Fruit fly (Drosophila melanogaster) whole organism, embryonic: ENCODE data around the gene CG14229.

Experiments
- Antp ChIP-seq: fragments of 200-800 bp; sonication (Bioruptor generic); optimal IDR thresholded peaks from 3 replicates; lab custom pipeline; 2016; ENCODE audit warnings: missing biosample characterization, missing genetic modification characterization
- Atf6 ChIP-seq: fragments of 200-800 bp; sonication (Bioruptor generic); IDR thresholded peaks from 2 replicates; pipeline ENCODE4 v1.3.6; 2022; ENCODE audit warnings: missing biosample characterization, missing genetic modification characterization
- B-H2 ChIP-seq: fragments of 200-800 bp; sonication (Bioruptor generic); optimal IDR thresholded peaks from 2 replicates; lab custom pipeline; 2018; ENCODE audit warnings: missing biosample characterization, mild to moderate bottlenecking, missing genetic modification characterization
- CG10565 ChIP-seq: fragments of 200-800 bp; sonication (Bioruptor generic); optimal IDR thresholded peaks from 3 replicates; lab custom pipeline; 2016; ENCODE audit warnings: missing biosample characterization, mild to moderate bottlenecking, missing genetic modification characterization
- CG12219 ChIP-seq: fragments of 200-800 bp; sonication (Bioruptor generic); optimal IDR thresholded peaks from 3 replicates; lab custom pipeline; 2018; ENCODE audit warnings: missing biosample characterization, mild to moderate bottlenecking, missing genetic modification characterization
- CG12391 ChIP-seq: fragments of 200-800 bp; sonication (Bioruptor generic); optimal IDR thresholded peaks from 3 replicates; lab custom pipeline; 2018; ENCODE audit warnings: missing biosample characterization, mild to moderate bottlenecking, missing genetic modification characterization, moderate library complexity
- CG17359 ChIP-seq: fragments of 200-800 bp; sonication (Bioruptor generic); optimal IDR thresholded peaks from 3 replicates; lab custom pipeline; 2018; ENCODE audit warnings: missing biosample characterization, mild to moderate bottlenecking, missing genetic modification characterization, moderate library complexity
- CG1792 ChIP-seq: fragments of 200-800 bp; sonication (Bioruptor generic); optimal IDR thresholded peaks from 2 replicates; lab custom pipeline; 2016; ENCODE audit warnings: missing biosample characterization, missing genetic modification characterization
- CG18619 ChIP-seq: fragments of 200-800 bp; sonication (Bioruptor generic); optimal IDR thresholded peaks from 3 replicates; lab custom pipeline; 2017; ENCODE audit warnings: missing biosample characterization, mild to moderate bottlenecking, missing genetic modification characterization
- CG30403 ChIP-seq: fragments of 200-800 bp; sonication (Bioruptor generic); optimal IDR thresholded peaks from 3 replicates; lab custom pipeline; 2016; ENCODE audit warnings: missing biosample characterization, missing genetic modification characterization
- CG3281 ChIP-seq: fragments of 200-800 bp; sonication (Bioruptor generic); optimal IDR thresholded peaks from 3 replicates; lab custom pipeline; 2017; ENCODE audit warnings: missing biosample characterization, mild to moderate bottlenecking, missing genetic modification characterization
- CG3995 ChIP-seq: fragments of 200-800 bp; sonication (Bioruptor generic); optimal IDR thresholded peaks from 3 replicates; lab custom pipeline; 2016; ENCODE audit warnings: missing biosample characterization, missing genetic modification characterization
- CG6272 ChIP-seq: fragments of 200-800 bp; sonication (Bioruptor generic); IDR thresholded peaks from 2 replicates; pipeline ENCODE4 v1.3.6; 2022; ENCODE audit warnings: missing biosample characterization, missing genetic modification characterization
- CG6689 ChIP-seq: fragments of 200-800 bp; sonication (Bioruptor generic); IDR thresholded peaks from 2 replicates; pipeline ENCODE4 v1.3.6; 2022; ENCODE audit warnings: missing biosample characterization, missing genetic modification characterization
- CG7963 ChIP-seq: fragments of 200-800 bp; sonication (Bioruptor generic); IDR thresholded peaks from 3 replicates; pipeline ENCODE4 v1.3.6; 2022; ENCODE audit warnings: missing biosample characterization, missing genetic modification characterization; ENCODE audit not compliant: partially characterized antibody
- CG9932 ChIP-seq: fragments of 200-800 bp; sonication (Bioruptor generic); IDR thresholded peaks from 2 replicates; pipeline ENCODE4 v1.3.6; 2022; ENCODE audit warnings: missing biosample characterization, missing genetic modification characterization
- CHES-1-like ChIP-seq: fragments of 200-800 bp; sonication (Bioruptor generic); optimal IDR thresholded peaks from 2 replicates; lab custom pipeline; 2016; ENCODE audit warnings: missing biosample characterization, missing genetic modification characterization
- CoRest ChIP-seq: fragments of 200-800 bp; sonication (Bioruptor generic); optimal IDR thresholded peaks from 3 replicates; lab custom pipeline; 2018; ENCODE audit warnings: missing biosample characterization, mild to moderate bottlenecking, missing genetic modification characterization, moderate library complexity
- D ChIP-seq, 2 experiments: fragments of 200-800 bp in 1 of 2; fragments of >200 bp in 1 of 2; sonication (Bioruptor generic) in 1 of 2; optimal IDR thresholded peaks; 2 replicates in 1 of 2; 3 replicates in 1 of 2; lab custom pipeline; 2017; ENCODE audit warnings: mild to moderate bottlenecking in 1 of 2, missing biosample characterization in 1 of 2, missing genetic modification characterization in 1 of 2, missing genetic modification reagents in 1 of 2
- D19A ChIP-seq: fragments of 200-800 bp; optimal IDR thresholded peaks from 3 replicates; lab custom pipeline; 2019; ENCODE audit warnings: missing biosample characterization, mild to moderate bottlenecking, missing genetic modification characterization, moderate library complexity
- Dad ChIP-seq: fragments of 200-800 bp; sonication (Bioruptor generic); optimal IDR thresholded peaks from 3 replicates; lab custom pipeline; 2016; ENCODE audit warnings: missing biosample characterization, missing genetic modification characterization
- Deaf1 ChIP-seq: fragments of 200-800 bp; optimal IDR thresholded peaks from 3 replicates; lab custom pipeline; 2019; ENCODE audit warnings: missing biosample characterization, mild to moderate bottlenecking, missing genetic modification characterization, moderate library complexity
- Dip3 ChIP-seq: fragments of 200-800 bp; sonication (Bioruptor generic); optimal IDR thresholded peaks from 3 replicates; lab custom pipeline; 2016; ENCODE audit warnings: missing biosample characterization, missing genetic modification characterization
- Drgx ChIP-seq: fragments of 200-800 bp; sonication (Bioruptor generic); IDR thresholded peaks from 2 replicates; pipeline ENCODE4 v1.3.6; 2022; ENCODE audit warnings: missing biosample characterization, missing genetic modification characterization
- Elba2 ChIP-seq: fragments of 200-800 bp; sonication (Bioruptor generic); optimal IDR thresholded peaks from 3 replicates; lab custom pipeline; 2016; ENCODE audit warnings: missing biosample characterization, missing genetic modification characterization
- Gug ChIP-seq: fragments of 200-800 bp; sonication (Bioruptor generic); IDR thresholded peaks from 4 replicates; pipeline ENCODE4 v1.3.6; 2022; ENCODE audit warnings: missing biosample characterization, missing genetic modification characterization
- HLH54F ChIP-seq: fragments of 200-800 bp; sonication (Bioruptor generic); optimal IDR thresholded peaks from 3 replicates; lab custom pipeline; 2016; ENCODE audit warnings: missing biosample characterization, missing genetic modification characterization
- Hr51 ChIP-seq, 2 experiments: fragments of 200-800 bp; sonication (Bioruptor generic); optimal IDR thresholded peaks; 2 replicates in 1 of 2; 3 replicates in 1 of 2; lab custom pipeline; 2016 to 2018; ENCODE audit warnings: missing biosample characterization in 2 of 2, missing genetic modification characterization in 2 of 2, mild to moderate bottlenecking in 1 of 2, moderate library complexity in 1 of 2
- Nf-YB ChIP-seq: fragments of 200-800 bp; sonication (Bioruptor generic); optimal IDR thresholded peaks from 3 replicates; lab custom pipeline; 2019; ENCODE audit warnings: missing biosample characterization, mild to moderate bottlenecking, missing genetic modification characterization, moderate library complexity
- Oli ChIP-seq: fragments of 200-800 bp; sonication (Bioruptor generic); optimal IDR thresholded peaks from 2 replicates; lab custom pipeline; 2018; ENCODE audit warnings: missing biosample characterization, mild to moderate bottlenecking, missing genetic modification characterization, moderate library complexity
- Optix ChIP-seq: fragments of 200-800 bp; sonication (Bioruptor generic); IDR thresholded peaks from 3 replicates; pipeline ENCODE4 v1.3.6; 2022; ENCODE audit warnings: missing biosample characterization, missing genetic modification characterization
- Sox102F ChIP-seq: fragments of 200-800 bp; sonication (Bioruptor generic); optimal IDR thresholded peaks from 2 replicates; lab custom pipeline; 2018; ENCODE audit warnings: missing biosample characterization, mild to moderate bottlenecking, missing genetic modification characterization, moderate library complexity
- Tbp ChIP-seq: fragments of >200 bp; optimal IDR thresholded peaks from 2 replicates; lab custom pipeline; 2018; ENCODE audit warnings: missing biosample characterization, missing genetic modification characterization
- amos ChIP-seq: fragments of 200-800 bp; sonication (Bioruptor generic); IDR thresholded peaks from 2 replicates; pipeline ENCODE4 v1.3.6; 2022; ENCODE audit warnings: missing biosample characterization, missing genetic modification characterization; ENCODE audit not compliant: partially characterized antibody
- bigmax ChIP-seq: fragments of 200-800 bp; sonication (Bioruptor generic); optimal IDR thresholded peaks from 2 replicates; lab custom pipeline; 2018; ENCODE audit warnings: missing biosample characterization, mild to moderate bottlenecking, missing genetic modification characterization
- cg ChIP-seq: fragments of 200-800 bp; sonication (Bioruptor generic); optimal IDR thresholded peaks from 3 replicates; lab custom pipeline; 2019; ENCODE audit warnings: missing biosample characterization, mild to moderate bottlenecking, missing genetic modification characterization, moderate library complexity
- ems ChIP-seq: fragments of 200-800 bp; sonication (Bioruptor generic); optimal IDR thresholded peaks from 3 replicates; lab custom pipeline; 2016; ENCODE audit warnings: missing biosample characterization, missing genetic modification characterization
- en ChIP-seq: fragments of 200-800 bp; sonication (Bioruptor generic); optimal IDR thresholded peaks from 2 replicates; lab custom pipeline; 2016; ENCODE audit warnings: missing biosample characterization, missing genetic modification characterization
- gem ChIP-seq: fragments of 200-800 bp; sonication (Bioruptor generic); optimal IDR thresholded peaks from 2 replicates; lab custom pipeline; 2019; ENCODE audit warnings: missing biosample characterization, mild to moderate bottlenecking, missing genetic modification characterization, moderate library complexity
- klu ChIP-seq: fragments of 200-800 bp; sonication (Bioruptor generic); IDR thresholded peaks from 2 replicates; pipeline ENCODE4 v1.3.6; 2022; ENCODE audit warnings: missing biosample characterization, missing genetic modification characterization
- lola ChIP-seq, 3 experiments: fragments of >200 bp in 2 of 3; fragments of 200-800 bp in 1 of 3; sonication (Bioruptor generic) in 1 of 3; optimal IDR thresholded peaks; 2 replicates each; lab custom pipeline; 2017 to 2019; ENCODE audit warnings: missing biosample characterization in 3 of 3, missing genetic modification characterization in 3 of 3, mild to moderate bottlenecking in 1 of 3, moderate library complexity in 1 of 3
- nau ChIP-seq: fragments of 200-800 bp; sonication (Bioruptor generic); optimal IDR thresholded peaks from 3 replicates; lab custom pipeline; 2017; ENCODE audit warnings: missing biosample characterization, mild to moderate bottlenecking, missing genetic modification characterization, missing genetic modification reagents
- onecut ChIP-seq: fragments of 200-800 bp; sonication (Bioruptor generic); IDR thresholded peaks from 2 replicates; pipeline ENCODE4 v1.3.6; 2022; ENCODE audit warnings: missing biosample characterization, missing genetic modification characterization
- otp ChIP-seq: fragments of 200-800 bp; sonication (Bioruptor generic); IDR thresholded peaks from 3 replicates; pipeline ENCODE4, ENCODE4 v1.3.6; 2022; ENCODE audit warnings: missing biosample characterization, missing genetic modification characterization
- row ChIP-seq: fragments of 200-800 bp; sonication (Bioruptor generic); IDR thresholded peaks from 3 replicates; pipeline ENCODE4 v1.3.6; 2022; ENCODE audit warnings: missing biosample characterization, missing genetic modification characterization
- slbo ChIP-seq: fragments of 200-800 bp; sonication (Bioruptor generic); IDR thresholded peaks from 2 replicates; pipeline ENCODE4 v1.3.6; 2022; ENCODE audit warnings: missing biosample characterization, missing genetic modification characterization
- stwl ChIP-seq: fragments of 200-800 bp; sonication (Bioruptor generic); optimal IDR thresholded peaks from 3 replicates; lab custom pipeline; 2018; ENCODE audit warnings: missing biosample characterization, mild to moderate bottlenecking, missing genetic modification characterization, moderate library complexity
- tup ChIP-seq: fragments of 200-800 bp; sonication (Bioruptor generic); optimal IDR thresholded peaks from 2 replicates; lab custom pipeline; 2016; ENCODE audit warnings: missing biosample characterization, mild to moderate bottlenecking, missing genetic modification characterization, moderate library complexity
- vvl ChIP-seq: fragments of 200-800 bp; sonication (Bioruptor generic); IDR thresholded peaks from 2 replicates; pipeline ENCODE4 v1.3.6; 2022; ENCODE audit warnings: missing biosample characterization, missing genetic modification characterization

The CG14229 gene

dm6 chrX:19694792-19695558 is at the start of gene CG14229:
Gene CG14229, minus strand, starts transcription at chrX:19695250.
- TF ChIP-seq Oli, result no peak
- no peak for TF ChIP-seq Antp (GFP tag; lab: Kevin White, UChicago)
- no peak for TF ChIP-seq en (GFP tag; lab: Kevin White, UChicago)
- TF ChIP-seq CG9932 (GFP tag; lab: Robert Waterston, UW), result peak; percentile 31; the same call in 1 of the 2 replicates
- TF ChIP-seq D (optimal IDR thresholded peaks at IDR 0.05; lab: Kevin White, UChicago), result no peak
- no peak for TF ChIP-seq D (GFP tag; optimal IDR thresholded peaks at IDR 0.05; lab: Kevin White, UChicago)
- TF ChIP-seq otp, result 0 out of 3 replicates have a peak, but pooled peaks have one; percentile 21
- TF ChIP-seq cg (GFP tag; lab: Kevin White, UChicago), result no peak
- TF ChIP-seq CHES-1-like (GFP tag; lab: Kevin White, UChicago), result no peak
- TF ChIP-seq CoRest (tag; lab: Kevin White, UChicago), result no peak
- TF ChIP-seq Optix (GFP tag; lab: Robert Waterston, UW), result no peak
- TF ChIP-seq Hr51 (GFP tag; optimal IDR thresholded peaks at IDR 0.05; lab: Kevin White, UChicago), result peak in 1 of 2 experiments; percentile 18
- TF ChIP-seq D19A (tag; lab: Kevin White, UChicago), result peak; percentile 75
- peak; percentile 10 for TF ChIP-seq Sox102F (GFP tag; lab: Kevin White, UChicago)
- TF ChIP-seq CG6272 (GFP tag; lab: Robert Waterston, UW), result no peak
- no peak for TF ChIP-seq Dad (GFP tag; lab: Kevin White, UChicago)
- no peak for TF ChIP-seq Atf6
- peak; percentile 32 for TF ChIP-seq CG17359
- peak; percentile 77 for TF ChIP-seq CG6689 (GFP tag; lab: Robert Waterston, UW)
- TF ChIP-seq Gug, result no peak
- no peak for TF ChIP-seq CG18619
- TF ChIP-seq slbo (GFP tag; lab: Robert Waterston, UW), result peak; percentile 38
- TF ChIP-seq vvl (GFP tag; lab: Robert Waterston, UW), result peak; percentile 23; the same call in 1 of the 2 replicates
- TF ChIP-seq Drgx (GFP tag; lab: Robert Waterston, UW), result peak; percentile 29; the same call in 1 of the 2 replicates
- TF ChIP-seq onecut (GFP tag; lab: Robert Waterston, UW), result no peak
- TF ChIP-seq CG3995 (GFP tag; lab: Kevin White, UChicago), result peak; percentile 78
- no peak for TF ChIP-seq CG10565 (GFP tag; lab: Kevin White, UChicago)
- TF ChIP-seq HLH54F, result no peak
- no peak for TF ChIP-seq ems (GFP tag; lab: Kevin White, UChicago)
- no peak for TF ChIP-seq CG7963 (GFP tag; lab: Robert Waterston, UW)
- no peak for TF ChIP-seq nau
- TF ChIP-seq Dip3 (GFP tag; lab: Kevin White, UChicago), result no peak
- peak; percentile 38 for TF ChIP-seq gem (tag; lab: Kevin White, UChicago)
- TF ChIP-seq klu, result no peak
- no peak for TF ChIP-seq CG1792 (GFP tag; lab: Kevin White, UChicago)
- peak; percentile 57 for TF ChIP-seq row (GFP tag; lab: Robert Waterston, UW)
- TF ChIP-seq tup (GFP tag; lab: Kevin White, UChicago), result no peak
- no peak for TF ChIP-seq Nf-YB (GFP tag; lab: Kevin White, UChicago)
- peak; percentile 3 for TF ChIP-seq CG3281 (GFP tag; lab: Kevin White, UChicago)
- no peak for TF ChIP-seq CG12391 (tag; lab: Kevin White, UChicago)
- TF ChIP-seq CG12219 (GFP tag; lab: Kevin White, UChicago), result no peak
- TF ChIP-seq B-H2, result no peak
- TF ChIP-seq Deaf1, result no peak
- peak; percentile 98 for TF ChIP-seq Elba2 (GFP tag; lab: Kevin White, UChicago)
- TF ChIP-seq bigmax (GFP tag; lab: Kevin White, UChicago), result no peak
- TF ChIP-seq stwl (tag; lab: Kevin White, UChicago), result peak; percentile 22
- 0 out of 2 replicates have a peak, but pooled peaks have one; percentile 16 for TF ChIP-seq amos (GFP tag; lab: Robert Waterston, UW)
- peak; percentile 23 for TF ChIP-seq CG30403 (GFP tag; lab: Kevin White, UChicago)
- TF ChIP-seq Tbp, result no peak
- TF ChIP-seq lola (GFP tag; optimal IDR thresholded peaks at IDR 0.05; lab: Kevin White, UChicago), result no peak
